Worm (Caenorhabditis elegans): ENCODE measurements around the gene R05D3.9.

ce11 chrIII:8409166-8409565, 40.6 kb upstream of the R05D3.9 start, which contains the start of gene ZK353.9:
- TF ChIP-seq snpc-4 (tag; optimal IDR thresholded peaks at IDR 0.05) (no peak), zfp-2 (tag; optimal IDR thresholded peaks at IDR 0.05) (no peak), F49E8.2 (tag; optimal IDR thresholded peaks at IDR 0.05; ENCODE audit: borderline replicate concordance) (no peak), lin-39 (tag; optimal IDR thresholded peaks at IDR 0.05) (no peak), tag-97 (GFP tag; IDR thresholded peaks at IDR 0.05) (no peak), zag-1 (tag; optimal IDR thresholded peaks at IDR 0.05) (no peak), nhr-28 (tag; optimal IDR thresholded peaks at IDR 0.05) (no peak), lin-15B (tag; optimal IDR thresholded peaks at IDR 0.05) (no peak), R02D3.7 (tag; optimal IDR thresholded peaks at IDR 0.05) (no peak), aha-1 (tag) (peak; percentile 80), sdz-12 (GFP tag; optimal IDR thresholded peaks at IDR 0.05) (no peak), madf-5 (GFP tag; IDR thresholded peaks at IDR 0.05) (no peak)
